Fruit fly (Drosophila melanogaster) S2 (cell line): ENCODE results near the gene Sirt1.

Experiments used
- CG8478 ChIP-seq: fragments of >200 bp; optimal IDR thresholded peaks from 2 replicates; lab custom pipeline; 2018
- CTCF ChIP-seq, 2 experiments: fragments of >200 bp; optimal IDR thresholded peaks; 2 replicates each; lab custom pipeline; 2018

DNA sequence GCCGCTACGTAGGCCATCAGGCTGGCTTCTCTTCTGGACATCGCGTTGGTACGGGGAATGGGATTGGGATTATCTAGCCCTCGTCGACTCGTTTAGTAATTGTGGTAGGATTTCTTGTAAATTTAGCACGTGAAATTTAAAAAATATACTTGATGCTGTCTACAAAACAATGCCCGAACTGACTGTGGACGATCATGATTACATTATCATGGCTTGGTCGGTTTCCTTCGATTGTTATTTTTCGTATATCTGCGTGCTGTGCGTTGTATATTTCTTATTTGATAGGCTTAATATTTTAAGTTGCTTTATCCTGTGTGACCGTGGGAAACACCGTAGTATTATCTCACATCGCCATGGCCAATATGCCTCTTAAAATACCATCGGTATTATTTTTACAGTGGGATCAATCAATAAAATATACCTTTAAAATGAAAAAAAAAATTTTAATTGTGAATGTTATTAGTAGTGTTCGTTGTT lies 37.6 kb downstream of the Sirt1 start, which contains the start of gene CG16972:
- TF ChIP-seq CTCF (optimal IDR thresholded peaks at IDR 0.05; lab: Kevin White, UChicago) (no peak), CG8478 (lab: Kevin White, UChicago) (no peak)
